Worm (Caenorhabditis elegans): ENCODE results near the gene F21D5.3.

DNA sequence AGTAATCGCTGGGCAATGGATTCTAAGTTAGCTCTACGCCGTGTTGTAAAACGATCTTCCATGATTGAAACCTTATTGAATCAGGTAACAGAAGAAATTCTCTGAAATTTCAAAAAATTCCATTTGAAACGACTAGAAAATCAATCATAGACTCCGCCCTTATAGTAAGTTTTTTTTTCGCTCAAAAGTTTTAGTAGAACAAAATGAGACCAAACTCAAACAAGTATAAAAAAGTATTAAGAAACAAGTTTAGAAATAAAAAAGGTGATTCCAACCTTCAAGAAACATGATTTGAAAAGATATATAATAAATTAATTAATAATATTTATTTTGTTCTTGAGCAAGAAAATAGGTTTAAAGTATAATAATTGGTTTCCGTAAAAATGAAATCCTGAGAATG lies 47.4 kb downstream of the F21D5.3 start, which contains the start of gene C33D9.6:
- no peak for TF ChIP-seq cnd-1 (tag; optimal IDR thresholded peaks at IDR 0.05)
- no peak for TF ChIP-seq flh-1 (GFP tag; optimal IDR thresholded peaks at IDR 0.05)
